Fruit fly (Drosophila melanogaster) whole organism: ENCODE results near the gene meep.

Experiments
- CG8478 ChIP-seq: fragments of >200 bp; optimal IDR thresholded peaks from 2 replicates; lab custom pipeline; 2018; ENCODE audit warnings: inconsistent platforms
- Dll ChIP-seq: fragments of >200 bp; optimal IDR thresholded peaks from 2 replicates; lab custom pipeline; 2017
- EcR ChIP-seq, 2 experiments: fragments of >200 bp; optimal IDR thresholded peaks; 2 replicates each; lab custom pipeline; 2017; ENCODE audit warnings: missing biosample characterization in 2 of 2, missing genetic modification characterization in 2 of 2, missing genetic modification reagents in 2 of 2
- pan ChIP-seq: fragments of >200 bp; optimal IDR thresholded peaks from 2 replicates; lab custom pipeline; 2017
- psq ChIP-seq: fragments of >200 bp; optimal IDR thresholded peaks from 2 replicates; lab custom pipeline; 2017
- usp ChIP-seq: fragments of >200 bp; optimal IDR thresholded peaks from 2 replicates; lab custom pipeline; 2017; ENCODE audit warnings: missing biosample characterization, missing genetic modification characterization, mixed read lengths

DNA sequence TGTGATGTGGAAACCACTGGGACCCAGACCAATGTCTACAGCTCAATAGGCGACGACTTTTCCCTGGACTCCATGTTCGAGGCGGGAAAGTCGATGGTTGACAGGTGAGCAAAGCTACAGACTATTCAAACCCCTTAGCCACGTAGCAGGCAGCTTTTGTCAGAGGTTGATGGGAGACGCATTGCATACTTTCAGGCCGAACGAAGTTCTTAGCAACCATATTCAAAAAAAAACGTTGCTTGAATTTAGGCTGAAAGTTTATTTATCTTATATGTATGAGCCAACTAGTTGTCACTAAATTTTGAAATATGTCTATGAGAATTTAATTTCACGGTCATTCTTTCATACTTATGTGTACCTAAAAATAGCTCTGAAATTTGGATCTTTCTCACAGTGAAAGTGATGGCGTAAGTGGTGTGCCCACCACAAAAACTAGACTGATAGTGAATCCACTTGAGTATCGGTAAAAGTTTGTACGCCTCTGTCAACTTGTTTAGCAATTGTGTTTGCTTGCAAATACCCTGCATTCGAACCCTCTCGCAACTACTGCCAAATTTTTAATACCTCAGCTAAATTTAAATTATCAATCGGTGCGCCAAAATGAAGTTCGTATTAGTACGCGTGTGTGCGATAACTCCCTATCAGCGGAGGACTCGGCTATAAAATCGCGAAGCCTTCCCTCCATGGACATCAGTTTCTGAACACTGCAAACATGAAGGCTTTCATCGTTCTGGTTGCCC is 4.0 kb upstream of the meep start, which contains the start of gene LysB:
- TF ChIP-seq Dll (lab: Kevin White, UChicago) = no peak
- TF ChIP-seq usp = no peak
- TF ChIP-seq psq = no peak
- no peak for TF ChIP-seq CG8478 (lab: Kevin White, UChicago)
- TF ChIP-seq pan (lab: Kevin White, UChicago) = no peak
- TF ChIP-seq EcR (GFP tag; optimal IDR thresholded peaks at IDR 0.05; lab: Kevin White, UChicago) = no peak
